Worm (Caenorhabditis elegans) whole organism, late embryonic: Measurements from ENCODE around the gene jtr-1.

ENCODE experiments used
- F13H6.1 ChIP-seq: sonication (generic microtip); optimal IDR thresholded peaks from 2 replicates; lab custom pipeline; 2016; ENCODE audit warnings: missing genetic modification characterization, missing compliant biosample characterization
- K02D7.2 ChIP-seq: sonication (generic microtip); optimal IDR thresholded peaks from 2 replicates; lab custom pipeline; 2017; ENCODE audit warnings: mild to moderate bottlenecking, missing genetic modification characterization, missing compliant biosample characterization
- ama-1 ChIP-seq: fragments of 150-350 bp; optimal IDR thresholded peaks from 2 replicates; lab custom pipeline; 2014
- ceh-22 ChIP-seq: sonication (generic microtip); optimal IDR thresholded peaks from 2 replicates; lab custom pipeline; 2017; ENCODE audit warnings: missing biosample characterization, missing genetic modification characterization
- ceh-9 ChIP-seq: sonication (generic microtip); optimal IDR thresholded peaks from 2 replicates; lab custom pipeline; 2016; ENCODE audit warnings: mild to moderate bottlenecking, missing genetic modification characterization, inconsistent platforms, missing compliant biosample characterization
- elt-4 ChIP-seq: sonication (generic microtip); optimal IDR thresholded peaks from 2 replicates; lab custom pipeline; 2016; ENCODE audit warnings: missing genetic modification characterization, missing compliant biosample characterization
- hlh-30 ChIP-seq: sonication (generic microtip); optimal IDR thresholded peaks from 2 replicates; lab custom pipeline; 2017; ENCODE audit warnings: antibody characterized with exemption, missing genetic modification characterization, missing compliant biosample characterization; ENCODE audit not compliant: insufficient read depth
- nhr-11 ChIP-seq: fragments of 150-350 bp; optimal IDR thresholded peaks from 2 replicates; lab custom pipeline; 2014; ENCODE audit warnings: missing biosample characterization, missing genetic modification characterization
- pat-9 ChIP-seq: fragments of 200-800 bp; sonication (Bioruptor generic); optimal IDR thresholded peaks from 2 replicates; lab custom pipeline; 2018; ENCODE audit warnings: mild to moderate bottlenecking, missing genetic modification characterization, moderate library complexity, missing compliant biosample characterization
- pax-1 ChIP-seq: fragments of 150-350 bp; optimal IDR thresholded peaks from 2 replicates; lab custom pipeline; 2014; ENCODE audit warnings: missing biosample characterization, missing genetic modification characterization
- pha-4 ChIP-seq: fragments of 150-350 bp; optimal IDR thresholded peaks from 2 replicates; lab custom pipeline; 2018; ENCODE audit warnings: missing biosample characterization, missing genetic modification reagents, missing genetic modification characterization
- pros-1 ChIP-seq: fragments of 150-350 bp; optimal IDR thresholded peaks from 2 replicates; lab custom pipeline; 2014; ENCODE audit warnings: missing biosample characterization, missing genetic modification reagents, missing genetic modification characterization
- sox-2 ChIP-seq: fragments of 200-800 bp; sonication (Bioruptor generic); IDR thresholded peaks from 2 replicates; pipeline ENCODE4 v1.3.6; 2022; ENCODE audit warnings: missing genetic modification reagents, missing genetic modification characterization, missing compliant biosample characterization
- ztf-16 ChIP-seq: sonication (generic microtip); optimal IDR thresholded peaks from 2 replicates; lab custom pipeline; 2017; ENCODE audit warnings: missing genetic modification characterization, missing compliant biosample characterization

DNA sequence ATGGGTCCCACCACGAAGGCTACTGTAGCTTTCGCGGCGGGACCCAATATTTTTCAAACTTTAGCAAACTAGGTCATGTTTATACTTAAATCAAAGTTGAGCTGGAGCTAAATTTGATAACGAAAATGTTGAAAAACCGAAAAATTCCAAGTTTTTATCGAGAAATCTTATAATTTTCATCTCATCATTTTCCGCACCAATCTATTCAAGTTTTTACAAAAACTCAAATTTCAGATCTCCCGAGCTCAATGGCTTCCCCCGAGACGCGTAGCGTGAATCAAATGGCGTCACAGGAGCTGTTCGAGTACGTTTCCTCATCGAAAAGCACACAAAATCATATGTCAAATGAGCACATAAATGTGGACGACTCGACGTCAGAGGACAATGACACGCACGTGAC is 22.8 kb upstream of the jtr-1 start:
- TF ChIP-seq pha-4 = no peak
- TF ChIP-seq K02D7.2 (tag; lab: Kevin White, UChicago) = no peak
- TF ChIP-seq ztf-16 (tag; lab: Kevin White, UChicago) = no peak
- TF ChIP-seq pax-1 = no peak
- no peak for TF ChIP-seq hlh-30 (tag; lab: Kevin White, UChicago)
- TF ChIP-seq ama-1 = no peak
- TF ChIP-seq ceh-9 (tag; lab: Kevin White, UChicago) = no peak
- TF ChIP-seq pros-1 (tag; lab: Kevin White, UChicago) = no peak
- TF ChIP-seq pat-9 (tag; lab: Kevin White, UChicago) = no peak
- no peak for TF ChIP-seq ceh-22 (tag; lab: Kevin White, UChicago)
- no peak for TF ChIP-seq nhr-11 (tag; lab: Kevin White, UChicago)
- TF ChIP-seq F13H6.1 (tag; lab: Kevin White, UChicago) = no peak
- no peak for TF ChIP-seq elt-4 (tag; lab: Kevin White, UChicago)
- no peak for TF ChIP-seq sox-2 (GFP tag; lab: Robert Waterston, UW)
